Fruit fly (Drosophila melanogaster): Measurements from ENCODE around the gene fd3F.

Gene fd3F

dm6 chrX:3777236-3777635 is 24.9 kb upstream of the fd3F start (continued):
- peak; percentile 65; the same call in 1 of the 3 replicates for TF ChIP-seq gce (GFP tag; IDR thresholded peaks at IDR 0.05)
- peak; percentile 66 for TF ChIP-seq ac (GFP tag; optimal IDR thresholded peaks at IDR 0.05)
- TF ChIP-seq CTCF (GFP tag; optimal IDR thresholded peaks at IDR 0.05), result peak; percentile 47
- peak; percentile 58; the same call in 1 of the 2 replicates for TF ChIP-seq CG14014 (GFP tag; IDR thresholded peaks at IDR 0.05)
- peak; percentile 57; the same call in 1 of the 2 replicates for TF ChIP-seq CG10321 (GFP tag; IDR thresholded peaks at IDR 0.05)
- TF ChIP-seq Bteb2 (GFP tag; optimal IDR thresholded peaks at IDR 0.05), result peak; percentile 1
- TF ChIP-seq ase (GFP tag; IDR thresholded peaks at IDR 0.05), result no peak
- peak in 1 of 2 experiments; percentile 67 for TF ChIP-seq insv (GFP tag; optimal IDR thresholded peaks at IDR 0.05)
- no peak for TF ChIP-seq cas (GFP tag; IDR thresholded peaks at IDR 0.05)
- peak; percentile 39 for TF ChIP-seq CG16863 (GFP tag; optimal IDR thresholded peaks at IDR 0.05)
- TF ChIP-seq NK7.1 (GFP tag; optimal IDR thresholded peaks at IDR 0.05), result no peak
- TF ChIP-seq Hand (GFP tag; optimal IDR thresholded peaks at IDR 0.05), result no peak
- peak; percentile 38 for TF ChIP-seq ERR (GFP tag; optimal IDR thresholded peaks at IDR 0.05)
- TF ChIP-seq ranshi (GFP tag; IDR thresholded peaks at IDR 0.05), result peak; percentile 32; the same call in 1 of the 2 replicates
- TF ChIP-seq unc-4 (GFP tag; IDR thresholded peaks at IDR 0.05; ENCODE audit: partially characterized antibody), result no peak
- no peak for TF ChIP-seq dmrt11E (tag; optimal IDR thresholded peaks at IDR 0.05)
- no peak for TF ChIP-seq Nf-YA (GFP tag; IDR thresholded peaks at IDR 0.05)
- TF ChIP-seq CG18011 (GFP tag; optimal IDR thresholded peaks at IDR 0.05), result no peak
- no peak for TF ChIP-seq tgo (GFP tag; IDR thresholded peaks at IDR 0.05)
- TF ChIP-seq Doc2 (GFP tag; IDR thresholded peaks at IDR 0.05), result no peak
- TF ChIP-seq dimm (GFP tag; IDR thresholded peaks at IDR 0.05), result no peak
- TF ChIP-seq nerfin-2 (GFP tag; IDR thresholded peaks at IDR 0.05; ENCODE audit: partially characterized antibody), result no peak
- no peak for TF ChIP-seq CG7839 (tag; optimal IDR thresholded peaks at IDR 0.05)
- no peak for TF ChIP-seq Sin3A (optimal IDR thresholded peaks at IDR 0.05)
- peak; percentile 4 for TF ChIP-seq CG2116 (GFP tag; optimal IDR thresholded peaks at IDR 0.05)
- TF ChIP-seq B-H1 (GFP tag; IDR thresholded peaks at IDR 0.05), result no peak
- no peak for TF ChIP-seq Dref (GFP tag; IDR thresholded peaks at IDR 0.05)
- peak; percentile 64 for TF ChIP-seq CG18619 (GFP tag; optimal IDR thresholded peaks at IDR 0.05)
- TF ChIP-seq CG6689 (GFP tag; IDR thresholded peaks at IDR 0.05), result no peak
- TF ChIP-seq trh (GFP tag; optimal IDR thresholded peaks at IDR 0.05), result no peak
- TF ChIP-seq CG42726 (GFP tag; IDR thresholded peaks at IDR 0.05; ENCODE audit: partially characterized antibody), result 0 out of 2 replicates have a peak, but pooled peaks have one; percentile 11
- no peak for TF ChIP-seq tup (GFP tag; optimal IDR thresholded peaks at IDR 0.05)
- TF ChIP-seq CoRest (tag; optimal IDR thresholded peaks at IDR 0.05), result no peak
- TF ChIP-seq CG18599 (GFP tag; optimal IDR thresholded peaks at IDR 0.05), result peak; percentile 66
- no peak for TF ChIP-seq CG12236 (GFP tag; optimal IDR thresholded peaks at IDR 0.05)
- TF ChIP-seq CG1024 (GFP tag; IDR thresholded peaks at IDR 0.05), result no peak

dm6 chrX:3778135-3778951 is 23.8 kb upstream of the fd3F start:
- TF ChIP-seq CG33213 (GFP tag; optimal IDR thresholded peaks at IDR 0.05) (no peak), salm (tag; optimal IDR thresholded peaks at IDR 0.05) (no peak), gt (GFP tag; IDR thresholded peaks at IDR 0.05) (no peak), grn (GFP tag; optimal IDR thresholded peaks at IDR 0.05) (no peak), Taf1 (GFP tag; IDR thresholded peaks at IDR 0.05) (no peak), CoRest (tag; optimal IDR thresholded peaks at IDR 0.05) (no peak), Dref (GFP tag; IDR thresholded peaks at IDR 0.05) (no peak), CG11085 (GFP tag; IDR thresholded peaks at IDR 0.05) (no peak), p53 (GFP tag; optimal IDR thresholded peaks at IDR 0.05) (no peak), Tbp (GFP tag; optimal IDR thresholded peaks at IDR 0.05) (no peak), CHES-1-like (GFP tag; optimal IDR thresholded peaks at IDR 0.05) (no peak), CG7839 (tag; optimal IDR thresholded peaks at IDR 0.05) (no peak), CG7987 (GFP tag; optimal IDR thresholded peaks at IDR 0.05) (no peak), Ada2b (GFP tag; IDR thresholded peaks at IDR 0.05) (no peak), luna (GFP tag; optimal IDR thresholded peaks at IDR 0.05) (no peak), H15 (GFP tag; IDR thresholded peaks at IDR 0.05) (no peak), CG8924 (tag; optimal IDR thresholded peaks at IDR 0.05) (peak; percentile 59), Lhr (GFP tag; optimal IDR thresholded peaks at IDR 0.05) (no peak), CG5180 (GFP tag; optimal IDR thresholded peaks at IDR 0.05) (peak; percentile 98)

Data from whole organism, embryonic.